Worm (Caenorhabditis elegans): Measurements from ENCODE around the gene nhr-147.

DNA sequence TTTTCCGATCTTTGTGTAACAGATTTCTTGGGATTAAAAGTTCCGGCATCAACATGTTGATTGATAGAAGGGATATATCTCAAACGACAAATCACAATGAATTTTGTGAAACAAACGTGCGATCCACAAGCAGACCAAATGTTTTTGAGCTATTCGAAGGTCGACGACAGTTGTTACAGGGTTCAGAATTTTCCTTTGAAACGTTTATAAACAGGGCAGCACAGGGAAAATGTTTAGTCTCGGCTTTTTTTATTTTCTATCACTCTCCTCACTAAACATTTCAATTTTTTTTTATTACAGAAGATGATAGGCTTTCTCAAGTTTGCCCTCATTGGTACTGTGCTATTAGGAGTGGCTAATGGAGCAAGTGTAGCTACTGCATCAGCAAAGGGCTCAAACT lies 19.4 kb downstream of the nhr-147 start, which contains the start of gene exc-13:
- TF ChIP-seq gmeb-1 (tag; optimal IDR thresholded peaks at IDR 0.05) = no peak
- no peak for TF ChIP-seq ztf-11 (tag; optimal IDR thresholded peaks at IDR 0.05)
- TF ChIP-seq aly-2 (tag; optimal IDR thresholded peaks at IDR 0.05) = no peak
- no peak for TF ChIP-seq nhr-12 (tag; optimal IDR thresholded peaks at IDR 0.05)
- TF ChIP-seq nhr-11 (tag; optimal IDR thresholded peaks at IDR 0.05) = no peak
- no peak for TF ChIP-seq nhr-237 (tag; optimal IDR thresholded peaks at IDR 0.05)
